Fruit fly (Drosophila melanogaster) Kc167 (cell line): ENCODE results near the gene CG3726.

Experiments used
- h ChIP-seq: fragments of >200 bp; optimal IDR thresholded peaks from 3 replicates; lab custom pipeline; 2018; ENCODE audit warnings: missing external identifiers
- psq ChIP-seq: fragments of >200 bp; optimal IDR thresholded peaks from 2 replicates; lab custom pipeline; 2017; ENCODE audit warnings: missing external identifiers

DNA sequence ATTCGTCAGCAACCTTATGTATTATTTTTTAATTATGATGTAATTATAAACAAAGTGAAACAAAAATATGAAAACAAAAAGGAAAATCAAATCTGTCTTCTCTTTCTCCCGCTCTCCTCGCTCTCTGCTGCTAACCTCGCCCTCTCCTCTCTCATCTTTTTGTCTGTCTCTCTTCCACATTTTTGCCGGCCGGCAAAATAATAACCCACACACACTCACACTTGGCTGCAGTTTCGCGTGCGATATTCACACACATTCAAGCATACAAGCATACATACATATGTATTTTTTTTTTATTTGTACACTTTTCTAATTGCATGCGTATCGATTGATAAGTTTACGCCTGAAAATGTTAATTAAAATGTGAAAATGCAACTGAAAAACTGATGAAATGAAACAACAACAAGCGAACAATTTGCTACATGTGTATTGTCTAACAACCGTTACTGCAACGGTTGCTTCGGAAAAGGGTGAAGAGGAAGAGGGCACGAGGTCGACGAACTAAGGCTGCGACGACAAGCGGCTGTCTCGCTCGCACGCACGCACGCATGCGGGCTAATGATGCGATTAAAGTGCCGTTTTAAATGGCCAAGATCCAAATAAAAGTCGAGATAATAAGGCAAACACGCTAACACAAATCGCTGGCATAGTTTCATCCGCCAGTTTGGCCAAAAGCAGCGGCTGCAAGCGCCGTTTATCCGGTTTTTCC, 12.4 kb upstream of the CG3726 start:
- TF ChIP-seq psq (lab: Kevin White, UChicago) (no peak), h (lab: Kevin White, UChicago) (no peak)
